Worm (Caenorhabditis elegans) whole organism, young adult: Measurements from ENCODE around the gene ipmk-1.

Source experiments
- B0261.1 ChIP-seq: sonication (generic microtip); optimal IDR thresholded peaks from 2 replicates; lab custom pipeline; 2016; ENCODE audit warnings: mild to moderate bottlenecking, missing genetic modification characterization, moderate library complexity, missing compliant biosample characterization
- C06A6.2 ChIP-seq: fragments of 200-800 bp; sonication (Bioruptor generic); conservative IDR thresholded peaks from 2 replicates; pipeline ENCODE4 v1.3.6; 2022; ENCODE audit warnings: missing genetic modification characterization, missing compliant biosample characterization
- D2030.7 ChIP-seq: fragments of 200-800 bp; sonication (Bioruptor generic); IDR thresholded peaks from 2 replicates; pipeline ENCODE4 v1.3.6; 2022; ENCODE audit warnings: missing genetic modification reagents, missing genetic modification characterization, missing compliant biosample characterization
- F10E7.11 ChIP-seq: sonication (generic microtip); optimal IDR thresholded peaks from 2 replicates; lab custom pipeline; 2017; ENCODE audit warnings: mild to moderate bottlenecking, missing genetic modification characterization, moderate library complexity, missing compliant biosample characterization
- F22D6.2 ChIP-seq: sonication (generic microtip); optimal IDR thresholded peaks from 2 replicates; lab custom pipeline; 2016; ENCODE audit warnings: mild to moderate bottlenecking, missing genetic modification characterization, missing compliant biosample characterization
- F39B2.1 ChIP-seq: fragments of 200-800 bp; sonication (Bioruptor generic); IDR thresholded peaks from 2 replicates; pipeline ENCODE4 v1.3.6; 2022; ENCODE audit warnings: missing genetic modification reagents, missing genetic modification characterization, missing compliant biosample characterization
- F55B11.4 ChIP-seq: sonication (generic microtip); optimal IDR thresholded peaks from 2 replicates; lab custom pipeline; 2016; ENCODE audit warnings: missing compliant biosample characterization, missing genetic modification characterization, borderline replicate concordance; ENCODE audit not compliant: insufficient read depth
- T07F8.4 ChIP-seq: sonication (generic microtip); optimal IDR thresholded peaks from 2 replicates; lab custom pipeline; 2016; ENCODE audit warnings: mild to moderate bottlenecking, missing genetic modification characterization, moderate library complexity, missing compliant biosample characterization
- Y53F4B.3 ChIP-seq: fragments of 200-800 bp; sonication (Bioruptor generic); IDR thresholded peaks from 2 replicates; pipeline ENCODE4 v1.3.6; 2022; ENCODE audit warnings: missing genetic modification reagents, missing genetic modification characterization, missing compliant biosample characterization
- Y56A3A.18 ChIP-seq: fragments of 200-800 bp; sonication (Bioruptor generic); IDR thresholded peaks from 2 replicates; pipeline ENCODE4 v1.3.6; 2022; ENCODE audit warnings: missing genetic modification reagents, missing genetic modification characterization, missing compliant biosample characterization
- Y67H2A.10 ChIP-seq: fragments of 200-800 bp; sonication (Bioruptor generic); conservative IDR thresholded peaks from 2 replicates; pipeline ENCODE4 v1.3.6; 2022; ENCODE audit warnings: missing genetic modification reagents, missing genetic modification characterization, missing compliant biosample characterization
- ama-1 ChIP-seq, 3 experiments: fragments of 150-350 bp in 1 of 3; sonication (generic microtip) in 2 of 3; optimal IDR thresholded peaks; 2 replicates each; lab custom pipeline; 2014 to 2018; ENCODE audit warnings: missing biosample characterization in 2 of 3, missing genetic modification characterization in 2 of 3, missing genetic modification reagents in 2 of 3
- attf-6 ChIP-seq: fragments of 200-800 bp; sonication (Bioruptor generic); IDR thresholded peaks from 2 replicates; pipeline ENCODE4 v1.3.6; 2022; ENCODE audit warnings: missing genetic modification reagents, missing genetic modification characterization, missing compliant biosample characterization
- bed-2 ChIP-seq: fragments of 200-800 bp; sonication (Bioruptor generic); IDR thresholded peaks from 2 replicates; pipeline ENCODE4 v1.3.6; 2022; ENCODE audit warnings: missing genetic modification reagents, missing genetic modification characterization, missing compliant biosample characterization
- cebp-2 ChIP-seq: fragments of 200-800 bp; sonication (Bioruptor generic); IDR thresholded peaks from 2 replicates; pipeline ENCODE4 v1.3.6; 2022; ENCODE audit warnings: missing genetic modification characterization, missing compliant biosample characterization
- dpl-1 ChIP-seq: fragments of 150-350 bp; optimal IDR thresholded peaks from 2 replicates; lab custom pipeline; 2014; ENCODE audit warnings: missing biosample characterization, missing genetic modification reagents, missing genetic modification characterization
- hmg-1.2 ChIP-seq: fragments of 200-800 bp; sonication (Bioruptor generic); IDR thresholded peaks from 2 replicates; pipeline ENCODE4 v1.3.6; 2022; ENCODE audit warnings: missing genetic modification reagents, missing genetic modification characterization, missing compliant biosample characterization
- hrde-1 ChIP-seq: sonication (generic microtip); optimal IDR thresholded peaks from 2 replicates; lab custom pipeline; 2016; ENCODE audit warnings: missing genetic modification characterization, mild to moderate bottlenecking, missing compliant biosample characterization, moderate library complexity, missing genotype, missing genetic modification reagents, borderline replicate concordance
- hsf-1 ChIP-seq: fragments of 200-800 bp; sonication (Bioruptor generic); IDR thresholded peaks from 2 replicates; pipeline ENCODE4 v1.3.6; 2022; ENCODE audit warnings: missing genetic modification reagents, missing genetic modification characterization, missing compliant biosample characterization
- let-526 ChIP-seq: fragments of 200-800 bp; sonication (Bioruptor generic); IDR thresholded peaks from 2 replicates; pipeline ENCODE4 v1.3.6; 2022; ENCODE audit warnings: missing genetic modification reagents, missing genetic modification characterization, missing compliant biosample characterization
- lin-26 ChIP-seq: fragments of 200-800 bp; sonication (Bioruptor generic); IDR thresholded peaks from 2 replicates; pipeline ENCODE4 v1.3.6; 2022; ENCODE audit warnings: missing genetic modification reagents, missing genetic modification characterization, missing compliant biosample characterization
- lin-40 ChIP-seq: sonication (generic microtip); optimal IDR thresholded peaks from 2 replicates; lab custom pipeline; 2016; ENCODE audit warnings: missing genetic modification characterization, mild to moderate bottlenecking, missing compliant biosample characterization, missing genotype, missing genetic modification reagents
- lin-54 ChIP-seq: fragments of 200-800 bp; sonication (Bioruptor generic); optimal IDR thresholded peaks from 2 replicates; lab custom pipeline; 2018; ENCODE audit warnings: mild to moderate bottlenecking, missing genetic modification characterization, missing compliant biosample characterization
- lsl-1 ChIP-seq: fragments of 200-800 bp; sonication (Bioruptor generic); optimal IDR thresholded peaks from 2 replicates; lab custom pipeline; 2018; ENCODE audit warnings: mild to moderate bottlenecking, missing genetic modification characterization, moderate library complexity, missing compliant biosample characterization
- madf-10 ChIP-seq: sonication (generic microtip); optimal IDR thresholded peaks from 2 replicates; lab custom pipeline; 2016; ENCODE audit warnings: mild to moderate bottlenecking, missing genetic modification characterization, missing compliant biosample characterization
- madf-3 ChIP-seq: fragments of 200-800 bp; sonication (Bioruptor generic); IDR thresholded peaks from 2 replicates; pipeline ENCODE4 v1.3.6; 2022; ENCODE audit warnings: missing genetic modification reagents, missing genetic modification characterization, missing compliant biosample characterization
- madf-6 ChIP-seq: fragments of 200-800 bp; sonication (Bioruptor generic); IDR thresholded peaks from 2 replicates; pipeline ENCODE4 v1.3.6; 2022; ENCODE audit warnings: missing genetic modification reagents, missing genetic modification characterization, missing compliant biosample characterization
- madf-8 ChIP-seq: fragments of 200-800 bp; sonication (Bioruptor generic); conservative IDR thresholded peaks from 2 replicates; pipeline ENCODE4 v1.3.6; 2022; ENCODE audit warnings: missing genetic modification reagents, missing genetic modification characterization, missing compliant biosample characterization
- mcd-1 ChIP-seq: fragments of 200-800 bp; sonication (Bioruptor generic); IDR thresholded peaks from 2 replicates; pipeline ENCODE4 v1.3.6; 2022; ENCODE audit warnings: missing genetic modification reagents, missing genetic modification characterization, missing compliant biosample characterization
- mxl-1 ChIP-seq: sonication (generic microtip); optimal IDR thresholded peaks from 2 replicates; lab custom pipeline; 2016; ENCODE audit warnings: missing genetic modification characterization, missing compliant biosample characterization
- nfya-1 ChIP-seq: sonication (generic microtip); optimal IDR thresholded peaks from 2 replicates; lab custom pipeline; 2017; ENCODE audit warnings: antibody characterized with exemption, missing compliant biosample characterization, missing genetic modification characterization, borderline replicate concordance; ENCODE audit not compliant: insufficient read depth
- nfya-2 ChIP-seq: fragments of 200-800 bp; sonication (Bioruptor generic); IDR thresholded peaks from 2 replicates; pipeline ENCODE4 v1.3.6; 2022; ENCODE audit warnings: missing genetic modification reagents, missing genetic modification characterization, missing compliant biosample characterization
- nhr-90 ChIP-seq: sonication (generic microtip); optimal IDR thresholded peaks from 2 replicates; lab custom pipeline; 2016; ENCODE audit warnings: missing genotype, mild to moderate bottlenecking, missing genetic modification characterization, missing compliant biosample characterization
- pbrm-1 ChIP-seq: fragments of 200-800 bp; sonication (Bioruptor generic); IDR thresholded peaks from 2 replicates; pipeline ENCODE4 v1.3.6; 2022; ENCODE audit warnings: missing genetic modification reagents, missing genetic modification characterization, missing compliant biosample characterization
- rpc-1 ChIP-seq, 2 experiments: fragments of 150-350 bp in 1 of 2; sonication (generic microtip) in 1 of 2; optimal IDR thresholded peaks; 2 replicates each; lab custom pipeline; 2014 to 2018; ENCODE audit warnings: missing biosample characterization in 1 of 2, missing genetic modification characterization in 1 of 2, missing genetic modification reagents in 1 of 2, missing genotype in 1 of 2
- unc-130 ChIP-seq: sonication (generic microtip); optimal IDR thresholded peaks from 2 replicates; lab custom pipeline; 2016; ENCODE audit warnings: missing genetic modification reagents, missing genetic modification characterization, missing compliant biosample characterization
- ztf-22 ChIP-seq: fragments of 200-800 bp; sonication (Bioruptor generic); optimal IDR thresholded peaks from 2 replicates; lab custom pipeline; 2018; ENCODE audit warnings: mild to moderate bottlenecking, missing genetic modification characterization, moderate library complexity, missing compliant biosample characterization
- ztf-3 ChIP-seq: fragments of 200-800 bp; sonication (Bioruptor generic); optimal IDR thresholded peaks from 2 replicates; lab custom pipeline; 2018; ENCODE audit warnings: mild to moderate bottlenecking, missing genetic modification characterization, missing compliant biosample characterization

The ipmk-1 gene

ce11 chrIV:12558925-12559450 lies 11.1 kb downstream of the ipmk-1 start, which contains the start of the genes ZK795.2 and ZK795.3 (continued):
- TF ChIP-seq rpc-1 (optimal IDR thresholded peaks at IDR 0.05; lab: Kevin White, UChicago) (no peak), rpc-1 (tag; optimal IDR thresholded peaks at IDR 0.05; lab: Kevin White, UChicago) (no peak), F55B11.4 (tag; lab: Kevin White, UChicago) (no peak), C06A6.2 (GFP tag; lab: Robert Waterston, UW) (no peak), ztf-22 (GFP tag; lab: Kevin White, UChicago) (no peak), dpl-1 (peak; percentile 86), Y53F4B.3 (GFP tag; lab: Robert Waterston, UW) (no peak), nfya-2 (GFP tag; lab: Robert Waterston, UW) (no peak), madf-10 (tag; lab: Kevin White, UChicago) (no peak), lsl-1 (GFP tag; lab: Kevin White, UChicago) (peak; percentile 21), nhr-90 (no peak), mcd-1 (GFP tag; lab: Robert Waterston, UW) (no peak), ztf-3 (no peak), T07F8.4 (no peak), lin-54 (GFP tag; lab: Kevin White, UChicago) (peak; percentile 97), B0261.1 (tag; lab: Kevin White, UChicago) (no peak), D2030.7 (peak; percentile 31; the same call in 1 of the 2 replicates), hmg-1.2 (GFP tag; lab: Robert Waterston, UW) (peak; percentile 24; the same call in 1 of the 2 replicates), hrde-1 (no peak), madf-8 (GFP tag; lab: Robert Waterston, UW) (no peak), F39B2.1 (no peak), madf-6 (GFP tag; lab: Robert Waterston, UW) (peak; percentile 35; the same call in 1 of the 2 replicates), lin-26 (GFP tag; lab: Robert Waterston, UW) (no peak), unc-130 (no peak), ama-1 (optimal IDR thresholded peaks at IDR 0.05; lab: Kevin White, UChicago) (no peak), ama-1 (GFP tag; optimal IDR thresholded peaks at IDR 0.05; lab: Kevin White, UChicago) (no peak), pbrm-1 (GFP tag; lab: Robert Waterston, UW) (no peak), let-526 (GFP tag; lab: Robert Waterston, UW) (no peak), attf-6 (GFP tag; lab: Robert Waterston, UW) (no peak)

- TF ChIP-seq lin-40 (no peak), cebp-2 (GFP tag; lab: Robert Waterston, UW) (no peak), Y56A3A.18 (GFP tag; lab: Robert Waterston, UW) (0 out of 2 replicates have a peak, but pooled peaks have one; percentile 26), bed-2 (GFP tag; lab: Robert Waterston, UW) (no peak), madf-3 (GFP tag; lab: Robert Waterston, UW) (0 out of 2 replicates have a peak, but pooled peaks have one; percentile 61), mxl-1 (no peak)
These were observed 12.6 kb downstream of the ipmk-1 start, which contains the start of gene snb-7 for ce11 chrIV:12560568-12560967. Gene snb-7, plus strand, starts transcription at chrIV:12560868.

ce11 chrIV:12565933-12566540 lies 18.1 kb downstream of the ipmk-1 start, which contains the start of gene eak-7:
Gene eak-7, minus strand, starts transcription at chrIV:12565983.
- TF ChIP-seq Y67H2A.10 (GFP tag; lab: Robert Waterston, UW), result no peak
- TF ChIP-seq F22D6.2 (tag; lab: Kevin White, UChicago), result no peak
- 0 out of 2 replicates have a peak, but pooled peaks have one; percentile 28 for TF ChIP-seq hsf-1 (GFP tag; lab: Robert Waterston, UW)
- TF ChIP-seq nfya-1 (tag; lab: Kevin White, UChicago), result no peak
- no peak for TF ChIP-seq F10E7.11 (tag; lab: Kevin White, UChicago)
